Fruit fly (Drosophila melanogaster) whole organism, prepupa: ENCODE measurements around the gene CG13398.

ENCODE experiments used
- Blimp-1 ChIP-seq: fragments of 200-800 bp; sonication (Bioruptor generic); optimal IDR thresholded peaks from 3 replicates; lab custom pipeline; 2017; ENCODE audit warnings: missing biosample characterization, missing genetic modification characterization, mild to moderate bottlenecking, moderate library complexity, missing genetic modification reagents
- CG10631 ChIP-seq: fragments of 200-800 bp; sonication (Bioruptor generic); optimal IDR thresholded peaks from 2 replicates; lab custom pipeline; 2016; ENCODE audit warnings: missing biosample characterization, missing genetic modification characterization
- CG10669 ChIP-seq: fragments of 200-800 bp; sonication (Bioruptor generic); optimal IDR thresholded peaks from 3 replicates; lab custom pipeline; 2018; ENCODE audit warnings: missing biosample characterization, mild to moderate bottlenecking, missing genetic modification characterization, moderate library complexity
- CG11762 ChIP-seq: fragments of 200-800 bp; sonication (Bioruptor generic); optimal IDR thresholded peaks from 3 replicates; lab custom pipeline; 2016; ENCODE audit warnings: missing biosample characterization, missing genetic modification characterization; ENCODE audit not compliant: insufficient read depth
- CG16779 ChIP-seq: fragments of 200-800 bp; sonication (Bioruptor generic); optimal IDR thresholded peaks from 3 replicates; lab custom pipeline; 2017; ENCODE audit warnings: missing biosample characterization, mild to moderate bottlenecking, missing genetic modification characterization
- CG3032 ChIP-seq: fragments of 200-800 bp; optimal IDR thresholded peaks from 2 replicates; lab custom pipeline; 2019; ENCODE audit warnings: missing biosample characterization, mild to moderate bottlenecking, missing genetic modification characterization, moderate library complexity
- CG31627 ChIP-seq: fragments of 200-800 bp; sonication (Bioruptor generic); optimal IDR thresholded peaks from 3 replicates; lab custom pipeline; 2016; ENCODE audit warnings: missing biosample characterization, missing genetic modification characterization
- CG32006 ChIP-seq: fragments of 200-800 bp; sonication (Bioruptor generic); optimal IDR thresholded peaks from 3 replicates; lab custom pipeline; 2017; ENCODE audit warnings: missing biosample characterization, mild to moderate bottlenecking, missing genetic modification characterization
- CG34406 ChIP-seq: fragments of 200-800 bp; sonication (Bioruptor generic); optimal IDR thresholded peaks from 3 replicates; lab custom pipeline; 2016; ENCODE audit warnings: missing biosample characterization, missing genetic modification characterization
- CG3919 ChIP-seq: fragments of 200-800 bp; sonication (Bioruptor generic); optimal IDR thresholded peaks from 3 replicates; lab custom pipeline; 2016; ENCODE audit warnings: missing biosample characterization, missing genetic modification characterization
- CG4318 ChIP-seq: fragments of 200-800 bp; sonication (Bioruptor generic); optimal IDR thresholded peaks from 3 replicates; lab custom pipeline; 2017; ENCODE audit warnings: missing biosample characterization, mild to moderate bottlenecking, missing genetic modification characterization
- CG6276 ChIP-seq: fragments of 200-800 bp; sonication (Bioruptor generic); optimal IDR thresholded peaks from 2 replicates; lab custom pipeline; 2017; ENCODE audit warnings: missing biosample characterization, mild to moderate bottlenecking, missing genetic modification characterization
- CG6792 ChIP-seq: fragments of 200-800 bp; sonication (Bioruptor generic); optimal IDR thresholded peaks from 3 replicates; lab custom pipeline; 2016; ENCODE audit warnings: missing biosample characterization, missing genetic modification characterization
- CG6808 ChIP-seq: fragments of 200-800 bp; sonication (Bioruptor generic); optimal IDR thresholded peaks from 3 replicates; lab custom pipeline; 2017; ENCODE audit warnings: missing biosample characterization, missing genetic modification characterization, mild to moderate bottlenecking, moderate library complexity, missing genetic modification reagents
- CG6854 ChIP-seq: fragments of 200-800 bp; sonication (Bioruptor generic); optimal IDR thresholded peaks from 2 replicates; lab custom pipeline; 2017; ENCODE audit warnings: missing biosample characterization, mild to moderate bottlenecking, missing genetic modification characterization
- CG7368 ChIP-seq: fragments of 200-800 bp; sonication (Bioruptor generic); optimal IDR thresholded peaks from 3 replicates; lab custom pipeline; 2016; ENCODE audit warnings: missing biosample characterization, missing genetic modification characterization
- CG8319 ChIP-seq: fragments of 200-800 bp; sonication (Bioruptor generic); optimal IDR thresholded peaks from 3 replicates; lab custom pipeline; 2016; ENCODE audit warnings: missing biosample characterization, missing genetic modification characterization
- CG8632 ChIP-seq: fragments of 200-800 bp; sonication (Bioruptor generic); optimal IDR thresholded peaks from 3 replicates; lab custom pipeline; 2016; ENCODE audit warnings: missing biosample characterization, missing genetic modification characterization
- Eip75B ChIP-seq: fragments of 200-800 bp; sonication (Bioruptor generic); optimal IDR thresholded peaks from 3 replicates; lab custom pipeline; 2016; ENCODE audit warnings: missing biosample characterization, missing genetic modification characterization
- Eip78C ChIP-seq: fragments of 200-800 bp; sonication (Bioruptor generic); peaks from one replicate; lab custom pipeline; 2016; ENCODE audit warnings: missing biosample characterization, missing genetic modification characterization
- Eip93F ChIP-seq: fragments of 200-800 bp; sonication (Bioruptor generic); optimal IDR thresholded peaks from 2 replicates; lab custom pipeline; 2016; ENCODE audit warnings: missing biosample characterization, mild to moderate bottlenecking, missing genetic modification characterization
- Ets21C ChIP-seq: fragments of 200-800 bp; sonication (Bioruptor generic); optimal IDR thresholded peaks from 3 replicates; lab custom pipeline; 2016; ENCODE audit warnings: missing biosample characterization, missing genetic modification characterization
- Hr39 ChIP-seq: fragments of 200-800 bp; sonication (Bioruptor generic); optimal IDR thresholded peaks from 2 replicates; lab custom pipeline; 2016; ENCODE audit warnings: missing biosample characterization, missing genetic modification characterization
- Hr4 ChIP-seq: fragments of 200-800 bp; sonication (Bioruptor generic); optimal IDR thresholded peaks from 3 replicates; lab custom pipeline; 2016; ENCODE audit warnings: missing biosample characterization, missing genetic modification characterization
- Lpt ChIP-seq: fragments of 200-800 bp; sonication (Bioruptor generic); optimal IDR thresholded peaks from 3 replicates; lab custom pipeline; 2016; ENCODE audit warnings: missing biosample characterization, missing genetic modification characterization
- Met ChIP-seq: fragments of 200-800 bp; sonication (Bioruptor generic); optimal IDR thresholded peaks from 3 replicates; lab custom pipeline; 2016; ENCODE audit warnings: missing biosample characterization, missing genetic modification characterization
- Sox102F ChIP-seq: fragments of 200-800 bp; sonication (Bioruptor generic); optimal IDR thresholded peaks from 2 replicates; lab custom pipeline; 2016; ENCODE audit warnings: missing biosample characterization, mild to moderate bottlenecking, missing genetic modification characterization
- Sox14 ChIP-seq: fragments of 200-800 bp; sonication (Bioruptor generic); optimal IDR thresholded peaks from 3 replicates; lab custom pipeline; 2016; ENCODE audit warnings: missing biosample characterization, missing genetic modification characterization
- Sox15 ChIP-seq: fragments of 200-800 bp; sonication (Bioruptor generic); optimal IDR thresholded peaks from 3 replicates; lab custom pipeline; 2016; ENCODE audit warnings: missing biosample characterization, missing genetic modification characterization
- achi ChIP-seq: fragments of 200-800 bp; sonication (Bioruptor generic); optimal IDR thresholded peaks from 3 replicates; lab custom pipeline; 2016; ENCODE audit warnings: missing biosample characterization, missing genetic modification characterization
- cyc ChIP-seq: fragments of 200-800 bp; sonication (Bioruptor generic); optimal IDR thresholded peaks from 3 replicates; lab custom pipeline; 2016; ENCODE audit warnings: missing biosample characterization, missing genetic modification characterization
- dac ChIP-seq: fragments of 200-800 bp; sonication (Bioruptor generic); optimal IDR thresholded peaks from 2 replicates; lab custom pipeline; 2017; ENCODE audit warnings: missing biosample characterization, mild to moderate bottlenecking, missing genetic modification characterization
- eg ChIP-seq: fragments of 200-800 bp; sonication (Bioruptor generic); IDR thresholded peaks from 3 replicates; pipeline ENCODE4 v1.3.6; 2022; ENCODE audit warnings: missing biosample characterization, missing genetic modification characterization
- esn ChIP-seq: fragments of 200-800 bp; sonication (Bioruptor generic); optimal IDR thresholded peaks from 2 replicates; lab custom pipeline; 2016; ENCODE audit warnings: missing biosample characterization, mild to moderate bottlenecking, missing genetic modification characterization, moderate library complexity
- fd59A ChIP-seq: fragments of 200-800 bp; sonication (Bioruptor generic); optimal IDR thresholded peaks from 2 replicates; lab custom pipeline; 2017; ENCODE audit warnings: missing biosample characterization, mild to moderate bottlenecking, missing genetic modification characterization, missing genetic modification reagents
- fd85E ChIP-seq: fragments of 200-800 bp; sonication (Bioruptor generic); optimal IDR thresholded peaks from 3 replicates; lab custom pipeline; 2016; ENCODE audit warnings: missing biosample characterization, missing genetic modification characterization
- net ChIP-seq: fragments of 200-800 bp; sonication (Bioruptor generic); optimal IDR thresholded peaks from 3 replicates; lab custom pipeline; 2016; ENCODE audit warnings: missing biosample characterization, missing genetic modification characterization
- pdm3 ChIP-seq: fragments of 200-800 bp; sonication (Bioruptor generic); optimal IDR thresholded peaks from 3 replicates; lab custom pipeline; 2016; ENCODE audit warnings: missing biosample characterization, missing genetic modification characterization
- spab ChIP-seq: fragments of 200-800 bp; sonication (Bioruptor generic); optimal IDR thresholded peaks from 2 replicates; lab custom pipeline; 2017; ENCODE audit warnings: missing biosample characterization, mild to moderate bottlenecking, missing genetic modification characterization, missing genetic modification reagents
- ss ChIP-seq, 2 experiments: fragments of 200-800 bp; sonication (Bioruptor generic); optimal IDR thresholded peaks; 2 replicates in 1 of 2; 3 replicates in 1 of 2; lab custom pipeline; 2017 to 2018; ENCODE audit warnings: mild to moderate bottlenecking in 2 of 2, missing biosample characterization in 2 of 2, missing genetic modification characterization in 2 of 2, moderate library complexity in 1 of 2
- svp ChIP-seq: fragments of 200-800 bp; sonication (Bioruptor generic); peaks from one replicate; lab custom pipeline; 2016; ENCODE audit warnings: missing biosample characterization, missing genetic modification characterization
- topi ChIP-seq: fragments of 200-800 bp; sonication (Bioruptor generic); optimal IDR thresholded peaks from 3 replicates; lab custom pipeline; 2016; ENCODE audit warnings: missing biosample characterization, missing genetic modification characterization
- vri ChIP-seq: fragments of 200-800 bp; sonication (Bioruptor generic); optimal IDR thresholded peaks from 3 replicates; lab custom pipeline; 2016; ENCODE audit warnings: missing biosample characterization, mild to moderate bottlenecking, missing genetic modification characterization

CG13398 gene

dm6 chr2L:8365701-8366643 is 49.1 kb downstream of the CG13398 start, which contains the start of gene Pp2A-29B (continued):
- TF ChIP-seq vri (GFP tag; lab: Kevin White, UChicago), result peak; percentile 27
- TF ChIP-seq achi (GFP tag; lab: Kevin White, UChicago), result peak; percentile 92
- TF ChIP-seq net (GFP tag; lab: Kevin White, UChicago), result no peak
- peak; percentile 82 for TF ChIP-seq svp (GFP tag; lab: Kevin White, UChicago)
- TF ChIP-seq eg (GFP tag; lab: Robert Waterston, UW), result no peak
- no peak for TF ChIP-seq CG3919 (GFP tag; lab: Kevin White, UChicago)
- no peak for TF ChIP-seq CG32006 (GFP tag; lab: Kevin White, UChicago)
- peak; percentile 40 for TF ChIP-seq Met (GFP tag; lab: Kevin White, UChicago)
- TF ChIP-seq CG6276 (GFP tag; lab: Kevin White, UChicago), result no peak
- peak; percentile 45 for TF ChIP-seq CG10631 (GFP tag; lab: Kevin White, UChicago)
- peak; percentile 19 for TF ChIP-seq CG10669
- TF ChIP-seq CG3032, result peak; percentile 12
- peak; percentile 44 for TF ChIP-seq Hr4 (GFP tag; lab: Kevin White, UChicago)
- no peak for TF ChIP-seq CG8319 (GFP tag; lab: Kevin White, UChicago)
- peak; percentile 39 for TF ChIP-seq topi (GFP tag; lab: Kevin White, UChicago)
- TF ChIP-seq dac, result no peak
- TF ChIP-seq CG31627 (GFP tag; lab: Kevin White, UChicago), result peak; percentile 42
- TF ChIP-seq Lpt (GFP tag; lab: Kevin White, UChicago), result no peak
- TF ChIP-seq Eip93F (GFP tag; lab: Kevin White, UChicago), result no peak
- TF ChIP-seq Eip78C, result peak; percentile 77
- TF ChIP-seq Blimp-1, result no peak
- peak; percentile 46 for TF ChIP-seq pdm3 (GFP tag; lab: Kevin White, UChicago)

- TF ChIP-seq CG6808, result no peak
- no peak for TF ChIP-seq CG3919 (GFP tag; lab: Kevin White, UChicago)
- no peak for TF ChIP-seq CG3032
- TF ChIP-seq cyc (GFP tag; lab: Kevin White, UChicago), result no peak
- no peak for TF ChIP-seq svp (GFP tag; lab: Kevin White, UChicago)
- peak; percentile 34 for TF ChIP-seq Sox14 (GFP tag; lab: Kevin White, UChicago)
- TF ChIP-seq CG8632, result no peak
- no peak for TF ChIP-seq CG6792 (GFP tag; lab: Kevin White, UChicago)
- TF ChIP-seq Sox102F (GFP tag; lab: Kevin White, UChicago), result no peak
- no peak for TF ChIP-seq CG6276 (GFP tag; lab: Kevin White, UChicago)
- no peak for TF ChIP-seq Eip93F (GFP tag; lab: Kevin White, UChicago)
- TF ChIP-seq Eip75B (GFP tag; lab: Kevin White, UChicago), result no peak
- no peak for TF ChIP-seq Sox15
- TF ChIP-seq Ets21C (GFP tag; lab: Kevin White, UChicago), result no peak
- no peak for TF ChIP-seq CG10669
- TF ChIP-seq CG6854 (GFP tag; lab: Kevin White, UChicago), result no peak
- no peak for TF ChIP-seq Blimp-1
- TF ChIP-seq CG8319 (GFP tag; lab: Kevin White, UChicago), result no peak
- TF ChIP-seq CG4318 (GFP tag; lab: Kevin White, UChicago), result no peak
- no peak for TF ChIP-seq pdm3 (GFP tag; lab: Kevin White, UChicago)
- TF ChIP-seq Lpt (GFP tag; lab: Kevin White, UChicago), result no peak
- TF ChIP-seq spab (GFP tag; lab: Kevin White, UChicago), result no peak
- no peak for TF ChIP-seq fd59A (GFP tag; lab: Kevin White, UChicago)
- no peak for TF ChIP-seq CG34406
- TF ChIP-seq Eip78C, result peak; percentile 59
- TF ChIP-seq fd85E, result no peak
- TF ChIP-seq CG7368, result no peak
- peak; percentile 100 for TF ChIP-seq achi (GFP tag; lab: Kevin White, UChicago)
- no peak for TF ChIP-seq CG11762 (GFP tag; lab: Kevin White, UChicago)
- peak; percentile 7 for TF ChIP-seq Hr39 (GFP tag; lab: Kevin White, UChicago)
- TF ChIP-seq net (GFP tag; lab: Kevin White, UChicago), result no peak
- TF ChIP-seq ss (GFP tag; optimal IDR thresholded peaks at IDR 0.05; lab: Kevin White, UChicago), result peak in 1 of 2 experiments; percentile 9
- TF ChIP-seq CG16779, result no peak
- TF ChIP-seq esn, result peak; percentile 36
- TF ChIP-seq CG32006 (GFP tag; lab: Kevin White, UChicago), result no peak
Measured at dm6 chr2L:8364006-8364956, 50.8 kb downstream of the CG13398 start, which contains the start of the genes RpS13 and CSN8. TSS of gene RpS13 (minus strand) at chr2L:8364662. TSS of gene CSN8 (plus strand) at chr2L:8364855.
